Fruit fly (Drosophila melanogaster) S2 (cell line): ENCODE results near the gene NT1.

Source experiments
- CG8478 ChIP-seq: fragments of >200 bp; optimal IDR thresholded peaks from 2 replicates; lab custom pipeline; 2018
- CTCF ChIP-seq, 2 experiments: fragments of >200 bp; optimal IDR thresholded peaks; 2 replicates each; lab custom pipeline; 2018

DNA sequence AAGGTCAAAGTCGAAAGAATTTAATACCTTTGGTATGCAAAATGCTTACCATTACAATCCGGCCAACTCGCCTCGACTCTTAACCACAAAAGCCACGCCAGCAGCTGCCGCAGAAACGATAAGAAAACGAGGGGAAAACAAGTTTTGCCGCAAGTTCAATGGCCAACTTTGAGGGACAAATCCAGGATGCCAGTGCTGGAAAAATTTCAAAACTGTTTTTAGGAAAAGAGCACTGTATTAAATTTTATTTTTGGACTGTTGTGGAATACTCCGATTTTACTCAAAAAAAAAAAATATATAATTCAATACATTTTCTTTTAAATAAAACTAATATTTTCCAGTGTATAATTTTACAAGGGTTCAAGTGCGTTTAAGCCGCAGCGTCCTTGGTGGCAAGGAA, 13.6 kb downstream of the NT1 start:
- TF ChIP-seq CG8478 (lab: Kevin White, UChicago) (no peak), CTCF (optimal IDR thresholded peaks at IDR 0.05; lab: Kevin White, UChicago) (no peak)
